Fruit fly (Drosophila melanogaster) whole organism, prepupa: Measurements from ENCODE around the gene CG13364.
A peak's percentile ranks its signal among the peaks of the same experiment; 100 is the strongest.

Experiments used
- CG10631 ChIP-seq: fragments of 200-800 bp; sonication (Bioruptor generic); optimal IDR thresholded peaks from 2 replicates; lab custom pipeline; 2016; ENCODE audit warnings: missing biosample characterization, missing genetic modification characterization
- CG10669 ChIP-seq: fragments of 200-800 bp; sonication (Bioruptor generic); optimal IDR thresholded peaks from 3 replicates; lab custom pipeline; 2018; ENCODE audit warnings: missing biosample characterization, mild to moderate bottlenecking, missing genetic modification characterization, moderate library complexity
- CG11294 ChIP-seq: fragments of 200-800 bp; sonication (Bioruptor generic); IDR thresholded peaks from 2 replicates; pipeline ENCODE4 v1.3.6; 2022; ENCODE audit warnings: missing biosample characterization, missing genetic modification characterization
- CG11902 ChIP-seq: fragments of 200-800 bp; sonication (Bioruptor generic); optimal IDR thresholded peaks from 3 replicates; lab custom pipeline; 2016; ENCODE audit warnings: missing biosample characterization, missing genetic modification characterization
- CG1621 ChIP-seq: fragments of 200-800 bp; sonication (Bioruptor generic); optimal IDR thresholded peaks from 3 replicates; lab custom pipeline; 2018; ENCODE audit warnings: missing biosample characterization, mild to moderate bottlenecking, missing genetic modification characterization
- CG16779 ChIP-seq: fragments of 200-800 bp; sonication (Bioruptor generic); optimal IDR thresholded peaks from 3 replicates; lab custom pipeline; 2017; ENCODE audit warnings: missing biosample characterization, mild to moderate bottlenecking, missing genetic modification characterization
- CG3032 ChIP-seq: fragments of 200-800 bp; optimal IDR thresholded peaks from 2 replicates; lab custom pipeline; 2019; ENCODE audit warnings: missing biosample characterization, mild to moderate bottlenecking, missing genetic modification characterization, moderate library complexity
- CG31627 ChIP-seq: fragments of 200-800 bp; sonication (Bioruptor generic); optimal IDR thresholded peaks from 3 replicates; lab custom pipeline; 2016; ENCODE audit warnings: missing biosample characterization, missing genetic modification characterization
- CG32006 ChIP-seq: fragments of 200-800 bp; sonication (Bioruptor generic); optimal IDR thresholded peaks from 3 replicates; lab custom pipeline; 2017; ENCODE audit warnings: missing biosample characterization, mild to moderate bottlenecking, missing genetic modification characterization
- CG34406 ChIP-seq: fragments of 200-800 bp; sonication (Bioruptor generic); optimal IDR thresholded peaks from 3 replicates; lab custom pipeline; 2016; ENCODE audit warnings: missing biosample characterization, missing genetic modification characterization
- CG3919 ChIP-seq: fragments of 200-800 bp; sonication (Bioruptor generic); optimal IDR thresholded peaks from 3 replicates; lab custom pipeline; 2016; ENCODE audit warnings: missing biosample characterization, missing genetic modification characterization
- CG6163 ChIP-seq: fragments of 200-800 bp; sonication (Bioruptor generic); IDR thresholded peaks from 3 replicates; pipeline ENCODE4 v1.3.6; 2022; ENCODE audit warnings: missing biosample characterization, missing genetic modification characterization
- CG6276 ChIP-seq: fragments of 200-800 bp; sonication (Bioruptor generic); optimal IDR thresholded peaks from 2 replicates; lab custom pipeline; 2017; ENCODE audit warnings: missing biosample characterization, mild to moderate bottlenecking, missing genetic modification characterization
- CG6792 ChIP-seq: fragments of 200-800 bp; sonication (Bioruptor generic); optimal IDR thresholded peaks from 3 replicates; lab custom pipeline; 2016; ENCODE audit warnings: missing biosample characterization, missing genetic modification characterization
- CG6808 ChIP-seq: fragments of 200-800 bp; sonication (Bioruptor generic); optimal IDR thresholded peaks from 3 replicates; lab custom pipeline; 2017; ENCODE audit warnings: missing biosample characterization, missing genetic modification characterization, mild to moderate bottlenecking, moderate library complexity, missing genetic modification reagents
- CG6854 ChIP-seq: fragments of 200-800 bp; sonication (Bioruptor generic); optimal IDR thresholded peaks from 2 replicates; lab custom pipeline; 2017; ENCODE audit warnings: missing biosample characterization, mild to moderate bottlenecking, missing genetic modification characterization
- CG7368 ChIP-seq: fragments of 200-800 bp; sonication (Bioruptor generic); optimal IDR thresholded peaks from 3 replicates; lab custom pipeline; 2016; ENCODE audit warnings: missing biosample characterization, missing genetic modification characterization
- CG8119 ChIP-seq: fragments of 200-800 bp; sonication (Bioruptor generic); IDR thresholded peaks from 3 replicates; pipeline ENCODE4 v1.3.6; 2022; ENCODE audit warnings: missing biosample characterization, missing genetic modification characterization
- CG8319 ChIP-seq: fragments of 200-800 bp; sonication (Bioruptor generic); optimal IDR thresholded peaks from 3 replicates; lab custom pipeline; 2016; ENCODE audit warnings: missing biosample characterization, missing genetic modification characterization
- Eip78C ChIP-seq: fragments of 200-800 bp; sonication (Bioruptor generic); peaks from one replicate; lab custom pipeline; 2016; ENCODE audit warnings: missing biosample characterization, missing genetic modification characterization
- Ets21C ChIP-seq: fragments of 200-800 bp; sonication (Bioruptor generic); optimal IDR thresholded peaks from 3 replicates; lab custom pipeline; 2016; ENCODE audit warnings: missing biosample characterization, missing genetic modification characterization
- Hr39 ChIP-seq: fragments of 200-800 bp; sonication (Bioruptor generic); optimal IDR thresholded peaks from 2 replicates; lab custom pipeline; 2016; ENCODE audit warnings: missing biosample characterization, missing genetic modification characterization
- Hr4 ChIP-seq: fragments of 200-800 bp; sonication (Bioruptor generic); optimal IDR thresholded peaks from 3 replicates; lab custom pipeline; 2016; ENCODE audit warnings: missing biosample characterization, missing genetic modification characterization
- Lpt ChIP-seq: fragments of 200-800 bp; sonication (Bioruptor generic); optimal IDR thresholded peaks from 3 replicates; lab custom pipeline; 2016; ENCODE audit warnings: missing biosample characterization, missing genetic modification characterization
- Met ChIP-seq: fragments of 200-800 bp; sonication (Bioruptor generic); optimal IDR thresholded peaks from 3 replicates; lab custom pipeline; 2016; ENCODE audit warnings: missing biosample characterization, missing genetic modification characterization
- Smox ChIP-seq: fragments of 200-800 bp; sonication (Bioruptor generic); optimal IDR thresholded peaks from 3 replicates; lab custom pipeline; 2016; ENCODE audit warnings: missing biosample characterization, missing genetic modification characterization
- Sox102F ChIP-seq: fragments of 200-800 bp; sonication (Bioruptor generic); optimal IDR thresholded peaks from 2 replicates; lab custom pipeline; 2016; ENCODE audit warnings: missing biosample characterization, mild to moderate bottlenecking, missing genetic modification characterization
- Sox15 ChIP-seq: fragments of 200-800 bp; sonication (Bioruptor generic); optimal IDR thresholded peaks from 3 replicates; lab custom pipeline; 2016; ENCODE audit warnings: missing biosample characterization, missing genetic modification characterization
- achi ChIP-seq: fragments of 200-800 bp; sonication (Bioruptor generic); optimal IDR thresholded peaks from 3 replicates; lab custom pipeline; 2016; ENCODE audit warnings: missing biosample characterization, missing genetic modification characterization
- acj6 ChIP-seq: fragments of 200-800 bp; sonication (Bioruptor generic); optimal IDR thresholded peaks from 3 replicates; lab custom pipeline; 2016; ENCODE audit warnings: missing biosample characterization, missing genetic modification characterization
- cyc ChIP-seq: fragments of 200-800 bp; sonication (Bioruptor generic); optimal IDR thresholded peaks from 3 replicates; lab custom pipeline; 2016; ENCODE audit warnings: missing biosample characterization, missing genetic modification characterization
- dsx ChIP-seq: fragments of 200-800 bp; optimal IDR thresholded peaks from 3 replicates; lab custom pipeline; 2019; ENCODE audit warnings: missing biosample characterization, mild to moderate bottlenecking, missing genetic modification characterization, moderate library complexity; ENCODE audit not compliant: poor library complexity, severe bottlenecking
- eg ChIP-seq: fragments of 200-800 bp; sonication (Bioruptor generic); IDR thresholded peaks from 3 replicates; pipeline ENCODE4 v1.3.6; 2022; ENCODE audit warnings: missing biosample characterization, missing genetic modification characterization
- esn ChIP-seq: fragments of 200-800 bp; sonication (Bioruptor generic); optimal IDR thresholded peaks from 2 replicates; lab custom pipeline; 2016; ENCODE audit warnings: missing biosample characterization, mild to moderate bottlenecking, missing genetic modification characterization, moderate library complexity
- lz ChIP-seq: fragments of 200-800 bp; sonication (Bioruptor generic); optimal IDR thresholded peaks from 3 replicates; lab custom pipeline; 2016; ENCODE audit warnings: missing biosample characterization, missing genetic modification characterization
- net ChIP-seq: fragments of 200-800 bp; sonication (Bioruptor generic); optimal IDR thresholded peaks from 3 replicates; lab custom pipeline; 2016; ENCODE audit warnings: missing biosample characterization, missing genetic modification characterization
- salr ChIP-seq, 2 experiments: fragments of 200-800 bp; sonication (Bioruptor generic); optimal IDR thresholded peaks; 3 replicates each; lab custom pipeline; 2016 to 2018; ENCODE audit warnings: missing biosample characterization in 2 of 2, missing genetic modification characterization in 2 of 2, mild to moderate bottlenecking in 1 of 2
- ss ChIP-seq, 2 experiments: fragments of 200-800 bp; sonication (Bioruptor generic); optimal IDR thresholded peaks; 2 replicates in 1 of 2; 3 replicates in 1 of 2; lab custom pipeline; 2017 to 2018; ENCODE audit warnings: mild to moderate bottlenecking in 2 of 2, missing biosample characterization in 2 of 2, missing genetic modification characterization in 2 of 2, moderate library complexity in 1 of 2
- topi ChIP-seq: fragments of 200-800 bp; sonication (Bioruptor generic); optimal IDR thresholded peaks from 3 replicates; lab custom pipeline; 2016; ENCODE audit warnings: missing biosample characterization, missing genetic modification characterization
- vri ChIP-seq: fragments of 200-800 bp; sonication (Bioruptor generic); optimal IDR thresholded peaks from 3 replicates; lab custom pipeline; 2016; ENCODE audit warnings: missing biosample characterization, mild to moderate bottlenecking, missing genetic modification characterization

Gene CG13364

DNA sequence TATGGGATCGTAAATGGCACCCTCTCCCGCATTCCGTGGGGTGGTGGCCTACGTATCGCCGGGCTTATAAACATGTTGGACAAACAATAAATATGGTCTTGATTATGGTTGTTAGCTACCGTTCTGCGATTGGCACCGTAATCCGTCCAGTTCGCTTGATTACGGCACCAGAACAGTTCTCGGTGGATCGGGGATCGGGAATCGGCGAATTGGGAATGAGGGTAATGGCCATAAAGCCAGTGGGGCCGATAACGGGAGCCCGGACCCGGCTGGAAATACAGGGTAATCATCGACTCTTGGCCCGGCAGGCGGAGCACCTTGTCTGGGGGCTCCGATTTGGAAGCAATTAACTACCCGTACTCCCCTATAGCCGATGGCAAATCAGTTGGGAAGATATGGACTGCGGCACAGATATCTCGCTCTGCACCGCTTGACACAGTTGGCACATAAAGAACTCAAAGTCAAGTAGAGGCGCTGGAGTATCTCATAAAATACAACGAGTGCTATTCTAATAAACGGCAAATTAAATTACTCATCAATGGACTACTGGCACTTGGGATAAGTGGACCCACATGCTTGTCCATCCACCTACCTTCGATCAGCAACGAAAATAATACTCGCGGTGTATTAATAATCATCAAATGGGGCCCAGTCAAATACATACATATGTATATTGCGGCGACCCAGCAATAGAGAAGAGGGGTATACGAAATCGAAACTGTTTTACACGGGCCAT is 26.5 kb downstream of the CG13364 start:
- TF ChIP-seq CG10669 (GFP tag; lab: Kevin White, UChicago) = no peak
- TF ChIP-seq vri (GFP tag; lab: Kevin White, UChicago) = peak; percentile 94
- 0 out of 3 replicates have a peak, but pooled peaks have one; percentile 16 for TF ChIP-seq CG6163 (GFP tag; lab: Robert Waterston, UW)
- TF ChIP-seq lz (GFP tag; lab: Kevin White, UChicago) = no peak

DNA sequence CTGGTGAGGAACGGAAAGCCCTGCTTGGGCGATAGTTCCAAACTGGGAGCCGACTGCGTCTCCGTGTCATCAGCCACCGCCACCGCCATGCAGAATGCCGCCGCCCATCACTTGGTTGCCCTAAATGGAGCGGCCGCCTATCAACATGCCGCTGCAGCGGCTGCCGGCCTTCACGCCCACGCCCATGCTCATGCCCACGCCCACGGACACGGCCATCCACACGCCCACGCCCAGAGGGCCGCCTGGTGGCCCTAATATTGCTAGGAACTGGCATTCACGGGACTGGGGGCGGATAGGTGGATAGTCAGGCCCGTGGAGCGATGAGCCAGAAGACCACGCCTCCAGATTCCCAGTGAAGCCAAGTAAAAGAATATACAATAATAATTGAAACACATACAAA is 27.9 kb downstream of the CG13364 start:
- TF ChIP-seq Hr4 (GFP tag; lab: Kevin White, UChicago) = no peak
- TF ChIP-seq CG3032 = no peak
- no peak for TF ChIP-seq topi
- no peak for TF ChIP-seq esn (GFP tag; lab: Kevin White, UChicago)
- no peak for TF ChIP-seq Sox102F (GFP tag; lab: Kevin White, UChicago)

DNA sequence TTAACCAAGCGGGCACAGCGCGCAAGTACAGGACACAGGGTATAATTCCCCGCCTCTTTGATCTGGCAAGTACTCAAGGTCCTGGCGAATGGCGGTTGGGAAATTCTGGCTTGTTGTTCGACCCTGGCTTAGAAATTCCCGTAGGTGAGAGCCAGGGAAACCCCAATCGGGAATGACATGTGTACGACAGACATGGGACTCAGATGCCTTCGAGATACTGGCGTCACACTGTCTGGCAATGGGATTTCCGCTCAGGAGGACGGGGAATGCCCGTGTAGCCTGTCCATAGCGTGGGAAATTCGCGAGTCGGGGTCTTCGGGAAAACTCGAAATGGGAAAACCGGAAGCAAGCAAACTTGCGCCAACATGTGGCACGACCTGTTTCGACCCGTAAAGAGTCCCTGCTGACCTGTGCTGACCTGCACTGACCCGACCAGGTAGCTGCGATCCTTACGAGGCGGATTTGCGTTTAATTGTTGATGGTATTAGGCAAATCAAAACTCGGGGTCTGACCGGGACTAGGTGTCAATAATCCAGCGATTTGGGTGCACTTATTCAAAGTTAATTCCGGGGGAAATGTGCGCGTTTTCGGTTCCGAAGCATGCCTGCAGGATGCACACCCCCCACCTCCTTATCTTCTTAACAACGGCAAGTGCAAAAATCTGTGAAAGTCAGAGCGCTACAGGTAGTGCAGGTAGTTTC is 32.3 kb downstream of the CG13364 start:
- no peak for TF ChIP-seq CG16779 (tag; lab: Kevin White, UChicago)
- TF ChIP-seq CG6276 (GFP tag; lab: Kevin White, UChicago) = no peak
- no peak for TF ChIP-seq eg (GFP tag; lab: Robert Waterston, UW)
- TF ChIP-seq CG8119 = no peak
- no peak for TF ChIP-seq CG32006 (GFP tag; lab: Kevin White, UChicago)
- TF ChIP-seq achi = no peak
- no peak for TF ChIP-seq CG1621 (tag; lab: Kevin White, UChicago)
- no peak for TF ChIP-seq Hr39 (GFP tag; lab: Kevin White, UChicago)
- no peak for TF ChIP-seq CG6792

DNA sequence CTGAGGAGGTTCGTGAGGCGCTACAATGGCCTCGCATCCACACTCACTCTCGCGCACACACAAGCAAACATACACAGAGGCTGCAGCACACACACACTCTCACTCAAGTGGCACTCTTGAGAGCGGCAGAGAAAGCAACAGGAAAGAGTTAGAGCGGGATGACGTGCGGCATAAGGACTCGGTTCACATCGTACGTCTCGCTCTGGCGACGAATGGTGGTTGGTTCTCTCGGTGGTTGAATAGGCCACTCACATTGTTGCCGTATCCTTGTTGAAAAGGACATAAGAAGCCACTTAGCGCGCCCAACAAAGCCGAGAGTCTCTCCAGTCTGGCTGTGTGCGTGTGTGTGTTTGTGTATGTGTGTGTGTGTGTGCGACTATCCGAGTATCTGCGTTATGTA is 34.5 kb downstream of the CG13364 start:
- TF ChIP-seq CG8319 (GFP tag; lab: Kevin White, UChicago) = no peak
- no peak for TF ChIP-seq CG31627 (GFP tag; lab: Kevin White, UChicago)
- TF ChIP-seq net (GFP tag; lab: Kevin White, UChicago) = no peak
- TF ChIP-seq CG11902 = no peak
- no peak for TF ChIP-seq CG34406 (GFP tag; lab: Kevin White, UChicago)
- no peak for TF ChIP-seq eg (GFP tag; lab: Robert Waterston, UW)
- TF ChIP-seq Sox102F (GFP tag; lab: Kevin White, UChicago) = no peak
- TF ChIP-seq Sox15 = no peak
- no peak for TF ChIP-seq CG6854 (GFP tag; lab: Kevin White, UChicago)
- no peak for TF ChIP-seq vri (GFP tag; lab: Kevin White, UChicago)
- TF ChIP-seq CG10631 (GFP tag; lab: Kevin White, UChicago) = no peak
- TF ChIP-seq Lpt (GFP tag; lab: Kevin White, UChicago) = no peak

DNA sequence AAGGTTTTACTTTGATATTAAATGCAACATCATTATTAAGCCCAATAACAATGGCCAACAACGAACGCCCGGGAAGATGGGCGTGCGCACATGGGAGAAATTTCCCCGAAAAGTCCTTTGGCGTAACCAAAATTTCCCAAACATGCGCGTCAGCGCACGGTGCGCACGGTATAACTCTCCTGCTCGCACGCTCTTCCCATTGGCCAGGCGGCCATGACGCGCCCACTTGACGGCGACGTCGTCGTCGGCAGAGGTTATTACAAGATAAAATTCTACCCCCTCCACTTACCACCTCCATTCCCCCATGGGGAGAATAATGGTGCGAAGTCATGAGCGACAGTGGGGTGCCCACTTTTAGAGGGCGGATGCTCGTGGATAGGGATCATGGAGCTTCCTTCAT is 36.1 kb downstream of the CG13364 start:
- TF ChIP-seq cyc (GFP tag; lab: Kevin White, UChicago) = no peak
- TF ChIP-seq CG3032 = no peak

DNA sequence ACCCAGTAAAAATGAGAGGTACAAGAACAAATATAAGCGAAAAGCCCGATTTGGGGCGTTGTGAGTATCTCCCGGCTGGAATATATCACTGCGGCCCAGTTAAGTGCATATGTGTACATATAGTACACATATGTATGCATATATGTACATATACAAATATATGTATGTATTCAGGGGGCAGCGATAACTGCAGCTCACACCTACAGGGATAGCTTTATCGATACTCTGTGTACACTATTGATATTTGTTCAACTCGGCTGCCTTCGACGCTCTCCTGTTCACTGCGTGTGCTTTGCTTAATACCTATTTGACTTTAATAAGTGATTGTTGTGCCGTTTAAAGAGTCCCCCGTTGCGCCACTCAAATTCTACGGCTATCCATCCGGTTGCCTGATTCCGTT is 43.2 kb downstream of the CG13364 start, which contains the start of gene vnd:
TSS of gene vnd (plus strand) at position 297 of the 400 bp plus-strand sequence.
- TF ChIP-seq vri (GFP tag; lab: Kevin White, UChicago) (no peak), CG6808 (GFP tag; lab: Kevin White, UChicago) (peak; percentile 36), CG7368 (peak; percentile 18), CG32006 (GFP tag; lab: Kevin White, UChicago) (no peak), Sox15 (no peak), Met (GFP tag; lab: Kevin White, UChicago) (no peak), dsx (no peak), CG1621 (tag; lab: Kevin White, UChicago) (peak; percentile 26), CG3032 (no peak), CG8319 (GFP tag; lab: Kevin White, UChicago) (no peak), Hr39 (GFP tag; lab: Kevin White, UChicago) (no peak), Smox (no peak), Lpt (GFP tag; lab: Kevin White, UChicago) (no peak), acj6 (GFP tag; lab: Kevin White, UChicago) (no peak), ss (GFP tag; optimal IDR thresholded peaks at IDR 0.05; lab: Kevin White, UChicago) (peak in 1 of 2 experiments; percentile 19), Eip78C (GFP tag; lab: Kevin White, UChicago) (peak; percentile 23), Ets21C (GFP tag; lab: Kevin White, UChicago) (no peak), CG11294 (GFP tag; lab: Robert Waterston, UW) (no peak), salr (GFP tag; optimal IDR thresholded peaks at IDR 0.05; lab: Kevin White, UChicago) (no peak), CG3919 (no peak)
